Fruit fly (Drosophila melanogaster): ENCODE results near the gene Hsc70-4.

Hsc70-4 gene

DNA sequence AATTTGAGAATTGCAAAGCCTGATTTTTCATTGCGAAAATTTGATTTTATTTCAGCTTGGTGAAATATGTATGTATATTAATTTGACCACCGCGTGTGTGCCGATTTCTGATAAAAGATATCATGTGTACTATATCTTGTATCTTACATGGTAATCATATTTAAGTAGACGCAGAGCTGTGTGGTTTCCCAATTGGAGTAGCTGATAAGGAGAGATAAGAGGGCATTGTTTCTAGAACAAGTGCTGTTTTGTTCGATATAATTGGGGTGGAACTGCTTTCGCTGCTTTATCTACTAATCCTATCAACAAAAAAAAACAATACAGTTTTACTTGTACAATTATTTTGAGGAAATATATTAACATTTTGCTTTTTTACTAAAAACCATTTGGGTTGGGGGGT is 4.1 kb downstream of the Hsc70-4 start:
- TF ChIP-seq tj (GFP tag; optimal IDR thresholded peaks at IDR 0.05) (peak; percentile 24), CG7101 (tag; optimal IDR thresholded peaks at IDR 0.05) (peak; percentile 18), CG12768 (GFP tag; optimal IDR thresholded peaks at IDR 0.05) (peak; percentile 18), Mnt (GFP tag; optimal IDR thresholded peaks at IDR 0.05) (no peak), CG7045 (GFP tag; optimal IDR thresholded peaks at IDR 0.05) (no peak)

DNA sequence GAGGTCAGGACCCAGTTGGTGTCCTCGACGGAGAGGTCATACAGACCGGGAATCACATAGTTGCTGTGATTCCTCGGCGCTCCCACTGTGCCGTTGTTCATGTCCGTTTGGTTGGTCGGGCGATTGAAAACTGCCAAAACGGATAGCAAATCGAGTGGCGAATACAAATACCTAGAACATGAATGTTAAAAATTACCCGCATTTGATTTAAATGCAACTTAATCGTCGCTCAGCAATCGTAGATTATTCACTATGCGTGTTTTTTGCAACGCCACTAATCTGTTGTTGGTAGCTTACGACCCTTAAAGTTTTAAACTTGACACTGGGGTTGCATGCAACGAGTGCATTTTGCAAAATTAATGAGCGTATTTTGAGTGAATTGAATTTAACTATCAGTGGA is 6.5 kb downstream of the Hsc70-4 start, which contains the start of gene Amt:
Amt (minus strand) TSS at position 101 of the 400 bp plus-strand sequence.
- no peak for TF ChIP-seq Crg-1 (GFP tag; optimal IDR thresholded peaks at IDR 0.05)
- TF ChIP-seq Mnt (GFP tag; optimal IDR thresholded peaks at IDR 0.05) = no peak
- TF ChIP-seq bab1 (GFP tag; optimal IDR thresholded peaks at IDR 0.05) = no peak
- no peak for TF ChIP-seq CG11617 (GFP tag; optimal IDR thresholded peaks at IDR 0.05)
- TF ChIP-seq Clk (GFP tag; optimal IDR thresholded peaks at IDR 0.05) = no peak
- TF ChIP-seq kay (GFP tag; ENCODE audit: borderline replicate concordance) = no peak
- no peak for TF ChIP-seq CG7101 (tag; optimal IDR thresholded peaks at IDR 0.05)
- TF ChIP-seq cic (GFP tag; optimal IDR thresholded peaks at IDR 0.05) = no peak
- TF ChIP-seq toe (GFP tag; optimal IDR thresholded peaks at IDR 0.05) = no peak
- TF ChIP-seq CG5204 (GFP tag; optimal IDR thresholded peaks at IDR 0.05) = no peak
- TF ChIP-seq CG14711 (tag; optimal IDR thresholded peaks at IDR 0.05) = no peak
- no peak for TF ChIP-seq Hr96 (GFP tag; optimal IDR thresholded peaks at IDR 0.05)
- TF ChIP-seq cnc (optimal IDR thresholded peaks at IDR 0.05) = no peak
- TF ChIP-seq CG7045 (GFP tag; optimal IDR thresholded peaks at IDR 0.05) = no peak
- no peak for TF ChIP-seq pad (GFP tag; optimal IDR thresholded peaks at IDR 0.05)
- TF ChIP-seq CG33017 (tag; optimal IDR thresholded peaks at IDR 0.05) = no peak
- no peak for TF ChIP-seq CG12768 (GFP tag; optimal IDR thresholded peaks at IDR 0.05)
- no peak for TF ChIP-seq CG1620 (GFP tag; optimal IDR thresholded peaks at IDR 0.05)
- TF ChIP-seq ovo (GFP tag; optimal IDR thresholded peaks at IDR 0.05) = no peak

DNA sequence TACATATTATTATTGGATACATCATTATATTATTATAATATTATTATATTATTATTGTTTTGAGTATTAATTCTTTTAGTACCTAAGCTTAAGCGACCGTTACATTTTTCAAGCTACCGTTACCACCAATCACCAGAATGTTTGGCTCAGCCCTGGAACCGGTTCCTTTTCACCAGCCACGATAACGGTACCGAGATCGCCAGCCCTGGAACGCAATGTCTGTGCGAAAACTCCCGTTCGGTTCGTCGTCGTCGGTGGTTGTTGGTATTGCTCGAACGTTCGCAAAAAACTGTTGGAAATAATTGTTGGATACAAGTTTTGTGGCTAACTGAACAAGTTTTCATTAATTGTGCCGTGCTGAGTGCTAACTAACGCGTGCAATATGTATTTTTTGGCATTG is 7.2 kb downstream of the Hsc70-4 start, which contains the start of gene CG42404:
CG42404 (plus strand) TSS at position 360 of the 400 bp plus-strand sequence.
- TF ChIP-seq ovo (GFP tag; optimal IDR thresholded peaks at IDR 0.05) (peak; percentile 39), CG33017 (tag; optimal IDR thresholded peaks at IDR 0.05) (no peak)

DNA sequence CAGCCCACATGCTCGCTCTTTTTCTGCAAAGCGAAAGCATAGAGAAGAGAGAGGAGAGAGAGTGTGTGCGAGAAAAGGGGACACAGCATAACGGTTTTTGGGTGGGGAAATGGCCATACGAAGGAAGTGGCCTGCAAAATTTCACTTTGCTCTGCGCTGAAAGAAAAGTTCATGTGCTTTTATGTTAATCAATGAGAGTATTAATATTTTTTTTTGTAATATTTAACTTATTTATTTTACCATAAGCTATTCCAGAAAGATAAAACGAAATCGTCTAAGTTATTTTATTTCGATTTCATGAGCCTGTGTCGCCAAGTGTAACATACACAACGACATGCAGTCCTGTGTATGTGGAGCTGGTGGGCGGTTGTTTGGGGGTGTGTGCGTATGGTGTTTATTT is 8.0 kb downstream of the Hsc70-4 start:
- TF ChIP-seq CG7045 (GFP tag; optimal IDR thresholded peaks at IDR 0.05) (peak; percentile 57), ovo (GFP tag; optimal IDR thresholded peaks at IDR 0.05) (no peak), CG12768 (GFP tag; optimal IDR thresholded peaks at IDR 0.05) (peak; percentile 51), Hr96 (GFP tag; optimal IDR thresholded peaks at IDR 0.05) (no peak), bab1 (GFP tag; optimal IDR thresholded peaks at IDR 0.05) (no peak), CG14711 (tag; optimal IDR thresholded peaks at IDR 0.05) (peak; percentile 47), pad (GFP tag; optimal IDR thresholded peaks at IDR 0.05) (peak; percentile 83), tj (GFP tag; optimal IDR thresholded peaks at IDR 0.05) (peak; percentile 19), Clk (GFP tag; optimal IDR thresholded peaks at IDR 0.05) (peak; percentile 39), CG7101 (tag; optimal IDR thresholded peaks at IDR 0.05) (peak; percentile 69), CG5204 (GFP tag; optimal IDR thresholded peaks at IDR 0.05) (peak; percentile 63), cic (GFP tag; optimal IDR thresholded peaks at IDR 0.05) (peak; percentile 24), CG33017 (tag; optimal IDR thresholded peaks at IDR 0.05) (peak; percentile 88), CG11617 (GFP tag; optimal IDR thresholded peaks at IDR 0.05) (peak; percentile 58), Mnt (GFP tag; optimal IDR thresholded peaks at IDR 0.05) (peak; percentile 21)

DNA sequence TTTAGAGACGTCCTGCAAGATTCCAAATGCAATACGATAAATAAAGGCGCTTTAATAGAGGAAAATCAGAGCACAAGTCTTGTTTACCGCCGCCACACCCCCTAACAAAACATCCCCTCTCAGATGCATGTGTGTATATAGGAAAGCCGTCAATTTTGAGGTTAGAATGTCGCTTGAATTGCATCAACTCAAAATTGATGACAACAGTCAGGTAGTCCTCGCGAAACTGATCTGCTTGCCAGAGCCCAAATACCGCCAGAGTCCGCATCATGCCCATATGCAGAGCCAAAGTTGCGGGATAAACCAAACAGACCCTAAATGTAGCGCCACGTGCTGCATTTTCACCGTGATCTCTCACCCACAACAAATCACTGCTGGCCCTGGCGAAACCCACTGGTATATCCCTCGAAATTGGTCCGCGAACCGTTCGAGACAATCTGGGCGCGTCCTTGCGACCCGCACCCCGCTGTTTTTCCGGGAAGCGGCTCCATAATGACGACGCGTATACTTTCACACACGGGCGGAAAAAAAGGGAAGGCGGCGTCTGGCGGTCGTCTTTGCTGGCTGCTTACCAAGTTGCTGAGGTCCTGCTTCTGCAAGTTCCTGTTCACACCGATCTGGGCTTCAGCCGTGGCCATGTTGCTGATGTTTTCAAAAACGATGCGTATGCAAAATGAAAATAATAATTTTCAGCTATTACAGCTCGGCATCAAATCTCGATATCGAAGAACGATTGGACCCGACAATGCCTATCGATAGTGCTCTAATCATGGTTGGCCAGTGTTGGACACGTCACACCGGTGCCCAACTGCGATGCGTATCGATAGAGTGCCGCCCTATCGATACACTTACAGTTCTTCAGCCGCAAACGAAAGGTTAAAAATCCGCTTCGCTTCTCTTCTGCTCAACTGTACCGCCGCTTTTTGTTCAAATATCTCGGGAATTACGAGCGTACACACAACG is 20.5 kb downstream of the Hsc70-4 start, which contains the start of the genes eIF2gamma and Set:
eIF2gamma (minus strand) TSS at position 749 of the 963 bp plus-strand sequence.
Set (plus strand) TSS at position 843 of the 963 bp plus-strand sequence.
- no peak for TF ChIP-seq CG5204 (GFP tag; optimal IDR thresholded peaks at IDR 0.05)
- peak; percentile 26 for TF ChIP-seq CG14711 (tag; optimal IDR thresholded peaks at IDR 0.05)
- TF ChIP-seq kay (GFP tag; ENCODE audit: borderline replicate concordance) = no peak
- peak; percentile 72 for TF ChIP-seq tj (GFP tag; optimal IDR thresholded peaks at IDR 0.05)
- TF ChIP-seq Mnt (GFP tag; optimal IDR thresholded peaks at IDR 0.05) = peak; percentile 79
- peak; percentile 29 for TF ChIP-seq CG33017 (tag; optimal IDR thresholded peaks at IDR 0.05)
- TF ChIP-seq Clk (GFP tag; optimal IDR thresholded peaks at IDR 0.05) = peak; percentile 60
- peak; percentile 47 for TF ChIP-seq ovo (GFP tag; optimal IDR thresholded peaks at IDR 0.05)
- no peak for TF ChIP-seq toe (GFP tag; optimal IDR thresholded peaks at IDR 0.05)
- no peak for TF ChIP-seq CG7045 (GFP tag; optimal IDR thresholded peaks at IDR 0.05)
- no peak for TF ChIP-seq cnc (optimal IDR thresholded peaks at IDR 0.05)
- peak; percentile 55 for TF ChIP-seq bab1 (GFP tag; optimal IDR thresholded peaks at IDR 0.05)
- peak; percentile 41 for TF ChIP-seq CG12768 (GFP tag; optimal IDR thresholded peaks at IDR 0.05)
- no peak for TF ChIP-seq cic (GFP tag; optimal IDR thresholded peaks at IDR 0.05)
- peak; percentile 68 for TF ChIP-seq CG1620 (GFP tag; optimal IDR thresholded peaks at IDR 0.05)
- peak; percentile 30 for TF ChIP-seq Crg-1 (GFP tag; optimal IDR thresholded peaks at IDR 0.05)
- TF ChIP-seq pad (GFP tag; optimal IDR thresholded peaks at IDR 0.05) = peak; percentile 63
- peak; percentile 61 for TF ChIP-seq CG7101 (tag; optimal IDR thresholded peaks at IDR 0.05)
- no peak for TF ChIP-seq CG11617 (GFP tag; optimal IDR thresholded peaks at IDR 0.05)
- TF ChIP-seq Hr96 (GFP tag; optimal IDR thresholded peaks at IDR 0.05) = no peak

DNA sequence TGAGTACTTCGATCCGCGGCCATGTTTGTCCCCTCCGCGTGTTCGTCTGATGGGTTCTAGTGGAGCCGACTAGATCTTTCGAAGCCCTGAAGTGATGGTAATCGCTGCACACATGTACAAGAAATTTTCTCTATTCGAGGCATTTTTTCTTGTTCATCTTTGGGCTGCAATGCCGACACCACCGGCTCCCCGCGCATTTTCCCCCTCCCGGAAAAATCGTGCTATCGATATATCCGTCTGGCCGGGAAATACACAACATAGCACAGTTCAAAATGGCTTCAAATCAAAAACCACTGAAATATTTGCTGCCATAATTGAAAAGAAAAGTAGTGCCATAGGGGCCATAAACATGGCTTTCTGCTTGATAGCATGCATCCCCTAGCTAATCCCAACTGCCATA is 21.5 kb downstream of the Hsc70-4 start:
- TF ChIP-seq kay (GFP tag; ENCODE audit: borderline replicate concordance) (no peak), CG11617 (GFP tag; optimal IDR thresholded peaks at IDR 0.05) (no peak), Mnt (GFP tag; optimal IDR thresholded peaks at IDR 0.05) (no peak), cnc (optimal IDR thresholded peaks at IDR 0.05) (no peak), Hr96 (GFP tag; optimal IDR thresholded peaks at IDR 0.05) (no peak), CG7101 (tag; optimal IDR thresholded peaks at IDR 0.05) (no peak), Crg-1 (GFP tag; optimal IDR thresholded peaks at IDR 0.05) (no peak), cic (GFP tag; optimal IDR thresholded peaks at IDR 0.05) (no peak), bab1 (GFP tag; optimal IDR thresholded peaks at IDR 0.05) (no peak), CG33017 (tag; optimal IDR thresholded peaks at IDR 0.05) (no peak), CG7045 (GFP tag; optimal IDR thresholded peaks at IDR 0.05) (no peak), toe (GFP tag; optimal IDR thresholded peaks at IDR 0.05) (no peak), CG12768 (GFP tag; optimal IDR thresholded peaks at IDR 0.05) (no peak), pad (GFP tag; optimal IDR thresholded peaks at IDR 0.05) (no peak), CG5204 (GFP tag; optimal IDR thresholded peaks at IDR 0.05) (no peak)

All from whole organism, adult.